Worm (Caenorhabditis elegans) whole organism, late embryonic: Measurements from ENCODE around the gene lrpr-1.

Experiments
- C38D4.7 ChIP-seq: fragments of 200-800 bp; sonication (Bioruptor generic); optimal IDR thresholded peaks from 2 replicates; lab custom pipeline; 2018; ENCODE audit warnings: mild to moderate bottlenecking, missing genetic modification characterization, moderate library complexity, missing compliant biosample characterization
- pqm-1 ChIP-seq: sonication (generic microtip); optimal IDR thresholded peaks from 2 replicates; lab custom pipeline; 2016; ENCODE audit warnings: missing genetic modification characterization, missing compliant biosample characterization

DNA sequence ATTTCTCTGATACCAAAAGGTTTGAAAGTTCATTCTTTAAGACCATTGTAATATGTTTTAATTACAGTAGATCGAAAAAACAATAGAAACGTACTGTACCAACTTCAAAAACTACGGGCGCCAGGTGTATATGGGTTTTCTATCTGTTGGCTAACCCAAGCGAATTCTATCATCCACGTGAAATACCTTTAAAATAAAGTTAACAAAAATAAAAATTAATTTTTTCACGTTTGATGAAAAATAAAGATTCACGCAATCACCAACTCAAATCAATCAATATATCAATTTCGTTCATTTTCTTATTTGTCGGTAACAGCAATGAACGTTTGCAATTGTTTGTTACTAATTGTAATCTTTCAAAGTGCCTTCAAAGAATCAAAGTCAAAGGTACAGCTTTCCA is 10.6 kb downstream of the lrpr-1 start, which contains the start of gene C04E6.4:
- TF ChIP-seq C38D4.7 (no peak), pqm-1 (no peak)
